Fruit fly (Drosophila melanogaster): ENCODE measurements around the gene rdgC.

The rdgC gene

dm6 chr3L:20302081-20302630 is 54.3 kb downstream of the rdgC start, which contains the start of gene Pex23 (continued):
- no peak for TF ChIP-seq Poxn (GFP tag; IDR thresholded peaks at IDR 0.05)
- TF ChIP-seq CG10462 (GFP tag; optimal IDR thresholded peaks at IDR 0.05) = peak; percentile 64
- peak; percentile 92 for TF ChIP-seq Xbp1 (GFP tag; optimal IDR thresholded peaks at IDR 0.05)
- peak; percentile 64 for TF ChIP-seq ap (GFP tag; IDR thresholded peaks at IDR 0.05)
- TF ChIP-seq emc (GFP tag; optimal IDR thresholded peaks at IDR 0.05) = no peak
- TF ChIP-seq Opbp (GFP tag; IDR thresholded peaks at IDR 0.05; ENCODE audit: partially characterized antibody) = peak; percentile 92
- TF ChIP-seq CG14667 (GFP tag; IDR thresholded peaks at IDR 0.05) = peak; percentile 77
- TF ChIP-seq chm (GFP tag; IDR thresholded peaks at IDR 0.05) = peak; percentile 76
- no peak for TF ChIP-seq odd (GFP tag; optimal IDR thresholded peaks at IDR 0.05)
- no peak for TF ChIP-seq Lim3 (GFP tag; IDR thresholded peaks at IDR 0.05)
- TF ChIP-seq Taf1 (GFP tag; IDR thresholded peaks at IDR 0.05) = peak; percentile 59; the same call in 1 of the 2 replicates
- TF ChIP-seq Hr51 (GFP tag; optimal IDR thresholded peaks at IDR 0.05) = peak; percentile 72 to 79
- TF ChIP-seq CG31441 (GFP tag; IDR thresholded peaks at IDR 0.05) = peak; percentile 82
- TF ChIP-seq CG10274 (GFP tag; optimal IDR thresholded peaks at IDR 0.05) = peak; percentile 14
- TF ChIP-seq abd-A (tag; optimal IDR thresholded peaks at IDR 0.05) = no peak
- TF ChIP-seq dan (GFP tag; IDR thresholded peaks at IDR 0.05) = peak; percentile 74
- TF ChIP-seq mirr (GFP tag; optimal IDR thresholded peaks at IDR 0.05) = no peak
- TF ChIP-seq BEAF-32 (GFP tag; optimal IDR thresholded peaks at IDR 0.05) = peak; percentile 99
- TF ChIP-seq Rfx (GFP tag; IDR thresholded peaks at IDR 0.05) = peak; percentile 89
- TF ChIP-seq jing (GFP tag; optimal IDR thresholded peaks at IDR 0.05) = no peak
- TF ChIP-seq Dll (GFP tag; IDR thresholded peaks at IDR 0.05; ENCODE audit: partially characterized antibody) = peak; percentile 99
- TF ChIP-seq unpg (GFP tag; optimal IDR thresholded peaks at IDR 0.05) = peak; percentile 73
- no peak for TF ChIP-seq kni (GFP tag; optimal IDR thresholded peaks at IDR 0.05)
- TF ChIP-seq CG15479 (GFP tag; optimal IDR thresholded peaks at IDR 0.05) = no peak
- peak; percentile 55 for TF ChIP-seq CG4854 (GFP tag; optimal IDR thresholded peaks at IDR 0.05)
- TF ChIP-seq CG10654 (GFP tag; optimal IDR thresholded peaks at IDR 0.05) = peak; percentile 78
- peak; percentile 62 for TF ChIP-seq tup (GFP tag; optimal IDR thresholded peaks at IDR 0.05)
- TF ChIP-seq Hmr (GFP tag; optimal IDR thresholded peaks at IDR 0.05) = peak; percentile 81
- TF ChIP-seq hth (optimal IDR thresholded peaks at IDR 0.05) = no peak
- no peak for TF ChIP-seq CG7745 (tag; optimal IDR thresholded peaks at IDR 0.05)
- peak; percentile 80 for TF ChIP-seq Hsf (GFP tag; optimal IDR thresholded peaks at IDR 0.05)
- peak; percentile 82 for TF ChIP-seq CG12942 (GFP tag; optimal IDR thresholded peaks at IDR 0.05)
- peak; percentile 52; the same call in 1 of the 2 replicates for TF ChIP-seq Nf-YA (GFP tag; IDR thresholded peaks at IDR 0.05)
- peak; percentile 66 for TF ChIP-seq fd96Cb (tag; optimal IDR thresholded peaks at IDR 0.05)
- peak; percentile 80 for TF ChIP-seq HLH3B (GFP tag; IDR thresholded peaks at IDR 0.05)
- TF ChIP-seq Dbx (GFP tag; IDR thresholded peaks at IDR 0.05) = peak; percentile 79
- peak; percentile 96 for TF ChIP-seq bbx (GFP tag; IDR thresholded peaks at IDR 0.05; ENCODE audit: partially characterized antibody)
- peak; percentile 83 for TF ChIP-seq chn (GFP tag; optimal IDR thresholded peaks at IDR 0.05)
- TF ChIP-seq Ptx1 (GFP tag; IDR thresholded peaks at IDR 0.05) = peak; percentile 87
- peak; percentile 87 for TF ChIP-seq ewg (GFP tag; optimal IDR thresholded peaks at IDR 0.05)
- TF ChIP-seq CG18599 (GFP tag; optimal IDR thresholded peaks at IDR 0.05) = peak; percentile 80
- peak; percentile 89 for TF ChIP-seq YL-1 (GFP tag; optimal IDR thresholded peaks at IDR 0.05)
- TF ChIP-seq Hr39 (optimal IDR thresholded peaks at IDR 0.05) = no peak
- peak; percentile 20 for TF ChIP-seq CG6813 (GFP tag; optimal IDR thresholded peaks at IDR 0.05)
- TF ChIP-seq CG8281 (tag; optimal IDR thresholded peaks at IDR 0.05) = peak; percentile 20
- TF ChIP-seq Eip74EF (GFP tag; optimal IDR thresholded peaks at IDR 0.05) = no peak
- peak; percentile 88 for TF ChIP-seq Hr3 (GFP tag; optimal IDR thresholded peaks at IDR 0.05)
- TF ChIP-seq CG10431 (GFP tag; optimal IDR thresholded peaks at IDR 0.05) = peak; percentile 39
- 0 out of 2 replicates have a peak, but pooled peaks have one; percentile 6 for TF ChIP-seq CkIIα-i1 (GFP tag; IDR thresholded peaks at IDR 0.05)
- TF ChIP-seq vnd (GFP tag; IDR thresholded peaks at IDR 0.05; ENCODE audit: partially characterized antibody) = peak; percentile 98

All from whole organism, embryonic.